Fruit fly (Drosophila melanogaster) whole organism, pupa: ENCODE data around the gene Peritrophin-15a.

Source experiments
- CG10348 ChIP-seq: fragments of 200-800 bp; sonication (Bioruptor generic); IDR thresholded peaks from 2 replicates; pipeline ENCODE4 v1.3.6; 2022; ENCODE audit warnings: missing biosample characterization, missing genetic modification characterization
- CG12605 ChIP-seq: fragments of 200-800 bp; sonication (Bioruptor generic); IDR thresholded peaks from 2 replicates; pipeline ENCODE4 v1.3.6; 2022; ENCODE audit warnings: missing biosample characterization, missing genetic modification characterization
- CG13204 ChIP-seq: fragments of 200-800 bp; sonication (Bioruptor generic); optimal IDR thresholded peaks from 2 replicates; lab custom pipeline; 2018; ENCODE audit warnings: missing biosample characterization, mild to moderate bottlenecking, missing genetic modification characterization, moderate library complexity
- CG14655 ChIP-seq: fragments of 200-800 bp; sonication (Bioruptor generic); optimal IDR thresholded peaks from 3 replicates; lab custom pipeline; 2017; ENCODE audit warnings: mild to moderate bottlenecking, missing biosample characterization, missing genetic modification reagents, missing genetic modification characterization
- CG15710 ChIP-seq: fragments of 200-800 bp; sonication (Bioruptor generic); optimal IDR thresholded peaks from 2 replicates; lab custom pipeline; 2018; ENCODE audit warnings: missing biosample characterization, mild to moderate bottlenecking, missing genetic modification characterization, moderate library complexity
- CG17806 ChIP-seq: fragments of 200-800 bp; sonication (Bioruptor generic); optimal IDR thresholded peaks from 2 replicates; lab custom pipeline; 2018; ENCODE audit warnings: missing biosample characterization, mild to moderate bottlenecking, missing genetic modification characterization, moderate library complexity
- CG32121 ChIP-seq: fragments of 200-800 bp; sonication (Bioruptor generic); IDR thresholded peaks from 2 replicates; pipeline ENCODE4 v1.3.6; 2022; ENCODE audit warnings: missing biosample characterization, missing genetic modification characterization
- CG34367 ChIP-seq: fragments of 200-800 bp; sonication (Bioruptor generic); optimal IDR thresholded peaks from 2 replicates; lab custom pipeline; 2018; ENCODE audit warnings: missing biosample characterization, mild to moderate bottlenecking, missing genetic modification characterization
- CG4496 ChIP-seq: fragments of 200-800 bp; sonication (Bioruptor generic); IDR thresholded peaks from 3 replicates; pipeline ENCODE4 v1.3.6; 2022; ENCODE audit warnings: missing biosample characterization, missing genetic modification characterization
- CG8159 ChIP-seq: fragments of 200-800 bp; sonication (Bioruptor generic); optimal IDR thresholded peaks from 3 replicates; lab custom pipeline; 2018; ENCODE audit warnings: missing biosample characterization, mild to moderate bottlenecking, missing genetic modification characterization, moderate library complexity
- CG8301 ChIP-seq: fragments of 200-800 bp; sonication (Bioruptor generic); optimal IDR thresholded peaks from 2 replicates; lab custom pipeline; 2018; ENCODE audit warnings: missing biosample characterization, mild to moderate bottlenecking, missing genetic modification characterization
- CG9948 ChIP-seq: fragments of 200-800 bp; sonication (Bioruptor generic); optimal IDR thresholded peaks from 2 replicates; lab custom pipeline; 2018; ENCODE audit warnings: missing biosample characterization, mild to moderate bottlenecking, missing genetic modification characterization, moderate library complexity
- D1 ChIP-seq: fragments of 200-800 bp; sonication (Bioruptor generic); optimal IDR thresholded peaks from 2 replicates; lab custom pipeline; 2018; ENCODE audit warnings: missing biosample characterization, mild to moderate bottlenecking, missing genetic modification characterization, moderate library complexity
- EcR ChIP-seq: fragments of 200-800 bp; sonication (Bioruptor generic); optimal IDR thresholded peaks from 3 replicates; lab custom pipeline; 2019; ENCODE audit warnings: missing biosample characterization, missing genetic modification characterization, mild to moderate bottlenecking, moderate library complexity, missing genetic modification reagents
- Ets98B ChIP-seq: fragments of 200-800 bp; sonication (Bioruptor generic); IDR thresholded peaks from 2 replicates; pipeline ENCODE4 v1.3.6; 2022; ENCODE audit warnings: missing biosample characterization, missing genetic modification characterization
- Pif1A ChIP-seq: fragments of 200-800 bp; sonication (Bioruptor generic); optimal IDR thresholded peaks from 3 replicates; lab custom pipeline; 2016; ENCODE audit warnings: missing biosample characterization, missing genetic modification characterization
- Pif1B ChIP-seq: fragments of 200-800 bp; sonication (Bioruptor generic); optimal IDR thresholded peaks from 3 replicates; lab custom pipeline; 2016; ENCODE audit warnings: missing biosample characterization, missing genetic modification characterization
- Snoo ChIP-seq: fragments of 200-800 bp; sonication (Bioruptor generic); optimal IDR thresholded peaks from 3 replicates; lab custom pipeline; 2017; ENCODE audit warnings: missing biosample characterization, mild to moderate bottlenecking, missing genetic modification characterization, inconsistent platforms
- fd96Ca ChIP-seq: fragments of 200-800 bp; sonication (Bioruptor generic); IDR thresholded peaks from 3 replicates; pipeline ENCODE4 v1.3.6; 2022; ENCODE audit warnings: missing biosample characterization, missing genetic modification characterization
- gl ChIP-seq: fragments of 200-800 bp; sonication (Bioruptor generic); optimal IDR thresholded peaks from 2 replicates; lab custom pipeline; 2018; ENCODE audit warnings: missing biosample characterization, mild to moderate bottlenecking, missing genetic modification characterization
- rn ChIP-seq: fragments of 200-800 bp; sonication (Bioruptor generic); IDR thresholded peaks from 2 replicates; pipeline ENCODE4 v1.3.6; 2022; ENCODE audit warnings: missing biosample characterization, missing genetic modification characterization

Peritrophin-15a gene

dm6 chr2L:8381508-8382036 lies 14.3 kb downstream of the Peritrophin-15a start, which contains the start of gene AlaRS:
Gene AlaRS (minus strand): TSS chr2L:8381764.
- TF ChIP-seq CG32121 (GFP tag; lab: Robert Waterston, UW) (no peak), Pif1A (peak; percentile 31), CG9948 (tag; lab: Kevin White, UChicago) (peak; percentile 16), gl (tag; lab: Kevin White, UChicago) (no peak), CG14655 (peak; percentile 2), CG12605 (GFP tag; lab: Robert Waterston, UW) (no peak), CG17806 (tag; lab: Kevin White, UChicago) (peak; percentile 28), Ets98B (peak; percentile 37), Pif1B (GFP tag; lab: Kevin White, UChicago) (peak; percentile 51), D1 (tag; lab: Kevin White, UChicago) (no peak), CG34367 (tag; lab: Kevin White, UChicago) (peak; percentile 5), CG15710 (tag; lab: Kevin White, UChicago) (peak; percentile 32), CG8159 (tag; lab: Kevin White, UChicago) (peak; percentile 36), Snoo (tag; lab: Kevin White, UChicago) (peak; percentile 21), fd96Ca (GFP tag; lab: Robert Waterston, UW) (no peak), CG13204 (GFP tag; lab: Kevin White, UChicago) (no peak), CG8301 (tag; lab: Kevin White, UChicago) (no peak), rn (no peak), CG4496 (GFP tag; lab: Robert Waterston, UW) (no peak), EcR (GFP tag; lab: Kevin White, UChicago) (no peak), CG10348 (GFP tag; lab: Robert Waterston, UW) (no peak)

DNA sequence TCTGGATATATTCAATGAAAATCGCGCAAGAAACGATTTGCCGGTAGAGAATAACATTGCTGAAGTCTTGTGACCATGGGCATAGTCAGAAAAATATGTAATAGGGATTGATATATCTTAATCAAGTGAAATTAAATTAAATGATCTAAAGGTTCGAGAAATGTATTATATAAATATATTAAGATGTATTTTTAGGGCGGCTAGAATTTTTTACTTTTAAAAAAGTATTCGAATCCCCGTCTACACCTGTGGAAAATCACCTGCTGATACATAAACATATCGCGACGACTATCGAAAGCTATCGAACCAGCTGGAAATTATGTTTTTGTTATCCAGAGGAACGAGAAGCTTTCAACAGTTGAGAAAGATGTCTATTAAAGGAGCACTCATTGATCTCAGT lies 19.2 kb downstream of the Peritrophin-15a start, which contains the start of the genes CG13390 and CG17294:
Gene CG13390 (minus strand): TSS at position 81 of the 400 bp plus-strand sequence.
Gene CG17294 (plus strand): TSS at position 319 of the 400 bp plus-strand sequence.
- TF ChIP-seq CG34367 (tag; lab: Kevin White, UChicago) (peak; percentile 99), CG10348 (GFP tag; lab: Robert Waterston, UW) (peak; percentile 97), fd96Ca (GFP tag; lab: Robert Waterston, UW) (peak; percentile 96), CG14655 (peak; percentile 100), rn (peak; percentile 99), CG4496 (GFP tag; lab: Robert Waterston, UW) (peak; percentile 100), D1 (tag; lab: Kevin White, UChicago) (peak; percentile 99), Ets98B (peak; percentile 100), CG15710 (tag; lab: Kevin White, UChicago) (peak; percentile 100), Pif1B (GFP tag; lab: Kevin White, UChicago) (peak; percentile 99), CG9948 (tag; lab: Kevin White, UChicago) (peak; percentile 100), CG13204 (GFP tag; lab: Kevin White, UChicago) (peak; percentile 98), Snoo (tag; lab: Kevin White, UChicago) (peak; percentile 100), CG17806 (tag; lab: Kevin White, UChicago) (peak; percentile 100), CG8301 (tag; lab: Kevin White, UChicago) (peak; percentile 99), EcR (GFP tag; lab: Kevin White, UChicago) (peak; percentile 72), CG32121 (GFP tag; lab: Robert Waterston, UW) (peak; percentile 100), gl (tag; lab: Kevin White, UChicago) (peak; percentile 98), CG8159 (tag; lab: Kevin White, UChicago) (peak; percentile 100), CG12605 (GFP tag; lab: Robert Waterston, UW) (peak; percentile 99), Pif1A (peak; percentile 99)

DNA sequence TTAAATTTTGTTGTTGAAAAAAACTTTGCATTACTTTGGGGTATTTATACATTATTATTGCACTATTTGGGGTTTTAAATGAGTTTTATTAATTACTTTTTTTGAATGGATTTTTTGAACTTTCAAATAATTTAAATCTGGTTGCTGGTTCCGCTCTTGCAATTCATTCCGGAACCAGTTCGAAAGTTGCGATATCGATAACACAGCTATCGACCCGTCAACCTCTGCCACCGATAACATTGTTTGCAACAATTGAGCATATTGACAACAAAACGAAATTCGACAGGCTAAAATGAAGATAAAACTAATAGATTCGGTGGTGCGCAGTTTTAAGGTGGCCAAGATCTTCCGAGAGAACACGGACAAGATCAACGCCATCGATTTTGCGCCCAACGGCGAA lies 21.7 kb downstream of the Peritrophin-15a start, which contains the start of gene Wdr82:
Gene Wdr82 (plus strand): TSS at position 227 of the 400 bp plus-strand sequence.
- no peak for TF ChIP-seq CG8301 (tag; lab: Kevin White, UChicago)
- no peak for TF ChIP-seq CG15710 (tag; lab: Kevin White, UChicago)
- no peak for TF ChIP-seq fd96Ca (GFP tag; lab: Robert Waterston, UW)
- TF ChIP-seq D1 (tag; lab: Kevin White, UChicago): no peak
- TF ChIP-seq Snoo (tag; lab: Kevin White, UChicago): no peak
- TF ChIP-seq gl (tag; lab: Kevin White, UChicago): no peak
- no peak for TF ChIP-seq CG13204 (GFP tag; lab: Kevin White, UChicago)
- no peak for TF ChIP-seq CG32121 (GFP tag; lab: Robert Waterston, UW)
- no peak for TF ChIP-seq CG12605 (GFP tag; lab: Robert Waterston, UW)
- no peak for TF ChIP-seq CG17806 (tag; lab: Kevin White, UChicago)
- TF ChIP-seq CG4496 (GFP tag; lab: Robert Waterston, UW): no peak
- no peak for TF ChIP-seq Pif1B (GFP tag; lab: Kevin White, UChicago)
- no peak for TF ChIP-seq CG14655
- TF ChIP-seq, all 21 proteins: peak for 0

dm6 chr2L:8372248-8372647 lies 23.6 kb downstream of the Peritrophin-15a start:
- TF ChIP-seq CG13204 (GFP tag; lab: Kevin White, UChicago) (no peak), Pif1B (GFP tag; lab: Kevin White, UChicago) (no peak), Pif1A (no peak), CG32121 (GFP tag; lab: Robert Waterston, UW) (no peak), EcR (GFP tag; lab: Kevin White, UChicago) (no peak), Ets98B (no peak), CG34367 (tag; lab: Kevin White, UChicago) (no peak), CG14655 (no peak)

DNA sequence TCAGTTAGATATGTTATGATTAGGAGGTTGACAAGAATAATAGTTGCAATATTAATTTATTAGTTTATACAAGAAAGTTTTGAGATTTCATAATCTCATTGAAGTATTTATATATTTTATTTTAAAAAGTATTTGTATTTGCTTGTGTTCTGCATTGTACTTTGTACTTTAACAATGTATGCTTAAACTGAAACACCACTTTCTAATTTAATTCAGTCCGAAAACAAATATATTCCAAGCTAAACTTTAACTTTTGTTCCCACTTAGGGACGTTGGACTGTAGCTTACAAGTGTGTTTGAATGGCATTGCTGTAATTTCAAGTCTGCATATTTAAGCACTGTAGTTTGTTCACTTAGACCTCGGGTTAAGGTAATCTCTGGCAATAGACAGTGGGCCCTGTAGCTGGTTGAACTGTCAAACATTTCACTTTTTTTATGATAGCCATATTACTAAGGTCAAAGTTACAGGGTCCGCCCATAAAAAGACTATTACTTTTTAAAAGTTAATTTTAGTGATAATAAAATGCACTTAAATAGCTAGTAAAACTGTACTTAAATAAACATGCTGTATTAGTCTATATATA lies 24.4 kb downstream of the Peritrophin-15a start:
- no peak for TF ChIP-seq gl (tag; lab: Kevin White, UChicago)
- TF ChIP-seq CG17806 (tag; lab: Kevin White, UChicago): no peak
- no peak for TF ChIP-seq CG12605 (GFP tag; lab: Robert Waterston, UW)
- TF ChIP-seq CG13204 (GFP tag; lab: Kevin White, UChicago): no peak
- TF ChIP-seq CG9948 (tag; lab: Kevin White, UChicago): peak; percentile 4
- no peak for TF ChIP-seq rn
- TF ChIP-seq CG32121 (GFP tag; lab: Robert Waterston, UW): peak; percentile 13; the same call in 1 of the 2 replicates
- no peak for TF ChIP-seq CG4496 (GFP tag; lab: Robert Waterston, UW)
- no peak for TF ChIP-seq CG8301 (tag; lab: Kevin White, UChicago)
